Worm (Caenorhabditis elegans) whole organism, late embryonic: ENCODE measurements around the gene sca-1.

Source experiments
- ceh-34 ChIP-seq: sonication (generic microtip); optimal IDR thresholded peaks from 2 replicates; lab custom pipeline; 2016; ENCODE audit warnings: mild to moderate bottlenecking, missing genetic modification characterization, missing compliant biosample characterization
- ceh-45 ChIP-seq: fragments of 200-800 bp; sonication (Bioruptor generic); IDR thresholded peaks from 2 replicates; pipeline ENCODE4 v1.3.6; 2022; ENCODE audit warnings: missing genetic modification reagents, missing genetic modification characterization, missing compliant biosample characterization
- dve-1 ChIP-seq: sonication (generic microtip); optimal IDR thresholded peaks from 2 replicates; lab custom pipeline; 2017; ENCODE audit warnings: antibody characterized with exemption, mild to moderate bottlenecking, missing genetic modification characterization, missing compliant biosample characterization
- elt-4 ChIP-seq: sonication (generic microtip); optimal IDR thresholded peaks from 2 replicates; lab custom pipeline; 2016; ENCODE audit warnings: missing genetic modification characterization, missing compliant biosample characterization
- hlh-30 ChIP-seq: sonication (generic microtip); optimal IDR thresholded peaks from 2 replicates; lab custom pipeline; 2017; ENCODE audit warnings: antibody characterized with exemption, missing genetic modification characterization, missing compliant biosample characterization; ENCODE audit not compliant: insufficient read depth
- nhr-11 ChIP-seq: fragments of 150-350 bp; optimal IDR thresholded peaks from 2 replicates; lab custom pipeline; 2014; ENCODE audit warnings: missing biosample characterization, missing genetic modification characterization

- TF ChIP-seq elt-4 (tag; lab: Kevin White, UChicago) (no peak), ceh-45 (GFP tag; lab: Robert Waterston, UW) (no peak), ceh-34 (tag; lab: Kevin White, UChicago) (no peak), nhr-11 (tag; lab: Kevin White, UChicago) (no peak), dve-1 (tag; lab: Kevin White, UChicago) (no peak), hlh-30 (tag; lab: Kevin White, UChicago) (no peak)
These were observed 11.5 kb downstream of the sca-1 start for ce11 chrIII:10805172-10805571.
